Fruit fly (Drosophila melanogaster) whole organism, embryonic: Measurements from ENCODE around the gene CG10492.

Source experiments
- Bdp1 ChIP-seq: fragments of 200-800 bp; sonication (Bioruptor generic); optimal IDR thresholded peaks from 3 replicates; lab custom pipeline; 2016; ENCODE audit warnings: missing biosample characterization, missing genetic modification characterization
- Bteb2 ChIP-seq: fragments of 200-800 bp; sonication (Bioruptor generic); optimal IDR thresholded peaks from 2 replicates; lab custom pipeline; 2016; ENCODE audit warnings: missing biosample characterization, missing genetic modification characterization
- CG10274 ChIP-seq: fragments of 200-800 bp; sonication (Bioruptor generic); optimal IDR thresholded peaks from 3 replicates; lab custom pipeline; 2017; ENCODE audit warnings: missing biosample characterization, mild to moderate bottlenecking, missing genetic modification characterization
- CG10462 ChIP-seq: fragments of 200-800 bp; sonication (Bioruptor generic); optimal IDR thresholded peaks from 2 replicates; lab custom pipeline; 2016; ENCODE audit warnings: missing biosample characterization, missing genetic modification characterization
- CG13123 ChIP-seq: fragments of 200-800 bp; sonication (Bioruptor generic); optimal IDR thresholded peaks from 2 replicates; lab custom pipeline; 2016; ENCODE audit warnings: missing biosample characterization, missing genetic modification characterization
- CG17385 ChIP-seq: fragments of 200-800 bp; sonication (Bioruptor generic); optimal IDR thresholded peaks from 3 replicates; lab custom pipeline; 2018; ENCODE audit warnings: missing biosample characterization, mild to moderate bottlenecking, missing genetic modification characterization
- CG17912 ChIP-seq: fragments of 200-800 bp; sonication (Bioruptor generic); optimal IDR thresholded peaks from 2 replicates; lab custom pipeline; 2018; ENCODE audit warnings: missing biosample characterization, mild to moderate bottlenecking, missing genetic modification characterization
- CG18599 ChIP-seq: fragments of 200-800 bp; sonication (Bioruptor generic); optimal IDR thresholded peaks from 3 replicates; lab custom pipeline; 2017; ENCODE audit warnings: missing biosample characterization, missing genetic modification characterization, mild to moderate bottlenecking, moderate library complexity, missing genetic modification reagents
- CG2120 ChIP-seq: fragments of 200-800 bp; sonication (Bioruptor generic); optimal IDR thresholded peaks from 3 replicates; lab custom pipeline; 2016; ENCODE audit warnings: missing biosample characterization, missing genetic modification characterization
- CG2889 ChIP-seq: fragments of 200-800 bp; sonication (Bioruptor generic); IDR thresholded peaks from 3 replicates; pipeline ENCODE4 v1.3.6; 2022; ENCODE audit warnings: missing biosample characterization, missing genetic modification characterization
- CG31224 ChIP-seq: fragments of 200-800 bp; sonication (Bioruptor generic); IDR thresholded peaks from 2 replicates; pipeline ENCODE4 v1.3.6; 2022; ENCODE audit warnings: missing biosample characterization, missing genetic modification characterization
- CG32767 ChIP-seq: fragments of 200-800 bp; sonication (Bioruptor generic); IDR thresholded peaks from 2 replicates; pipeline ENCODE4 v1.3.6; 2022; ENCODE audit warnings: missing biosample characterization, missing genetic modification characterization
- CG32772 ChIP-seq: fragments of 200-800 bp; sonication (Bioruptor generic); IDR thresholded peaks from 2 replicates; pipeline ENCODE4 v1.3.6; 2022; ENCODE audit warnings: missing biosample characterization, missing genetic modification characterization
- CG33213 ChIP-seq: fragments of 200-800 bp; sonication (Bioruptor generic); optimal IDR thresholded peaks from 3 replicates; lab custom pipeline; 2016; ENCODE audit warnings: missing biosample characterization, missing genetic modification characterization
- CG4282 ChIP-seq: fragments of 200-800 bp; sonication (Bioruptor generic); optimal IDR thresholded peaks from 2 replicates; lab custom pipeline; 2016; ENCODE audit warnings: missing biosample characterization, missing genetic modification characterization
- CG4854 ChIP-seq: fragments of 200-800 bp; sonication (Bioruptor generic); optimal IDR thresholded peaks from 2 replicates; lab custom pipeline; 2016; ENCODE audit warnings: missing biosample characterization, missing genetic modification characterization, inconsistent platforms
- CG5180 ChIP-seq: fragments of 200-800 bp; sonication (Bioruptor generic); optimal IDR thresholded peaks from 3 replicates; lab custom pipeline; 2017; ENCODE audit warnings: missing biosample characterization, missing genetic modification characterization, mild to moderate bottlenecking, moderate library complexity, missing genetic modification reagents
- CG6689 ChIP-seq: fragments of 200-800 bp; sonication (Bioruptor generic); IDR thresholded peaks from 2 replicates; pipeline ENCODE4 v1.3.6; 2022; ENCODE audit warnings: missing biosample characterization, missing genetic modification characterization
- CG6765 ChIP-seq: fragments of 200-800 bp; sonication (Bioruptor generic); optimal IDR thresholded peaks from 3 replicates; lab custom pipeline; 2017; ENCODE audit warnings: missing biosample characterization, mild to moderate bottlenecking, missing genetic modification characterization
- CG8388 ChIP-seq: fragments of 200-800 bp; sonication (Bioruptor generic); optimal IDR thresholded peaks from 2 replicates; lab custom pipeline; 2019; ENCODE audit warnings: missing biosample characterization, mild to moderate bottlenecking, missing genetic modification characterization, moderate library complexity
- CG9932 ChIP-seq: fragments of 200-800 bp; sonication (Bioruptor generic); IDR thresholded peaks from 2 replicates; pipeline ENCODE4 v1.3.6; 2022; ENCODE audit warnings: missing biosample characterization, missing genetic modification characterization
- CHES-1-like ChIP-seq: fragments of 200-800 bp; sonication (Bioruptor generic); optimal IDR thresholded peaks from 2 replicates; lab custom pipeline; 2016; ENCODE audit warnings: missing biosample characterization, missing genetic modification characterization
- CkIIα-i1 ChIP-seq: fragments of 200-800 bp; sonication (Bioruptor generic); IDR thresholded peaks from 2 replicates; pipeline ENCODE4 v1.3.6; 2022; ENCODE audit warnings: missing biosample characterization, missing genetic modification characterization
- CoRest ChIP-seq: fragments of 200-800 bp; sonication (Bioruptor generic); optimal IDR thresholded peaks from 3 replicates; lab custom pipeline; 2018; ENCODE audit warnings: missing biosample characterization, mild to moderate bottlenecking, missing genetic modification characterization, moderate library complexity
- CrebB ChIP-seq: fragments of 200-800 bp; sonication (Bioruptor generic); optimal IDR thresholded peaks from 3 replicates; lab custom pipeline; 2018; ENCODE audit warnings: missing biosample characterization, mild to moderate bottlenecking, missing genetic modification characterization
- Drgx ChIP-seq: fragments of 200-800 bp; sonication (Bioruptor generic); IDR thresholded peaks from 2 replicates; pipeline ENCODE4 v1.3.6; 2022; ENCODE audit warnings: missing biosample characterization, missing genetic modification characterization
- HmgD ChIP-seq: fragments of 200-800 bp; sonication (Bioruptor generic); optimal IDR thresholded peaks from 3 replicates; lab custom pipeline; 2016; ENCODE audit warnings: missing biosample characterization, missing genetic modification characterization
- Jarid2 ChIP-seq: fragments of 200-800 bp; sonication (Bioruptor generic); optimal IDR thresholded peaks from 3 replicates; lab custom pipeline; 2017; ENCODE audit warnings: mild to moderate bottlenecking, missing biosample characterization, missing genetic modification reagents, missing genetic modification characterization
- NC2β ChIP-seq: fragments of 200-800 bp; sonication (Bioruptor generic); optimal IDR thresholded peaks from 2 replicates; lab custom pipeline; 2016; ENCODE audit warnings: missing biosample characterization, missing genetic modification characterization
- Nf-YB ChIP-seq: fragments of 200-800 bp; sonication (Bioruptor generic); optimal IDR thresholded peaks from 3 replicates; lab custom pipeline; 2019; ENCODE audit warnings: missing biosample characterization, mild to moderate bottlenecking, missing genetic modification characterization, moderate library complexity
- Sin3A ChIP-seq: fragments of >200 bp; optimal IDR thresholded peaks from 2 replicates; lab custom pipeline; 2018
- ara ChIP-seq: fragments of 200-800 bp; sonication (Bioruptor generic); IDR thresholded peaks from 2 replicates; pipeline ENCODE4 v1.3.6; 2022; ENCODE audit warnings: missing biosample characterization, missing genetic modification characterization
- cato ChIP-seq: fragments of 200-800 bp; sonication (Bioruptor generic); optimal IDR thresholded peaks from 2 replicates; lab custom pipeline; 2016; ENCODE audit warnings: missing biosample characterization, missing genetic modification characterization, borderline replicate concordance
- cwo ChIP-seq: fragments of 200-800 bp; sonication (Bioruptor generic); optimal IDR thresholded peaks from 3 replicates; lab custom pipeline; 2017; ENCODE audit warnings: missing biosample characterization, missing genetic modification characterization, mild to moderate bottlenecking, moderate library complexity, missing genetic modification reagents
- da ChIP-seq: fragments of 200-800 bp; sonication (Bioruptor generic); optimal IDR thresholded peaks from 2 replicates; lab custom pipeline; 2016; ENCODE audit warnings: missing biosample characterization, missing genetic modification characterization
- gce ChIP-seq: fragments of 200-800 bp; sonication (Bioruptor generic); IDR thresholded peaks from 3 replicates; pipeline ENCODE4 v1.3.6; 2022; ENCODE audit warnings: missing biosample characterization, missing genetic modification characterization
- gcm ChIP-seq: fragments of 200-800 bp; sonication (Bioruptor generic); optimal IDR thresholded peaks from 2 replicates; lab custom pipeline; 2019; ENCODE audit warnings: missing biosample characterization, mild to moderate bottlenecking, missing genetic modification characterization, moderate library complexity
- her ChIP-seq: fragments of 200-800 bp; sonication (Bioruptor generic); optimal IDR thresholded peaks from 2 replicates; lab custom pipeline; 2016; ENCODE audit warnings: missing biosample characterization, missing genetic modification characterization
- klu ChIP-seq: fragments of 200-800 bp; sonication (Bioruptor generic); IDR thresholded peaks from 2 replicates; pipeline ENCODE4 v1.3.6; 2022; ENCODE audit warnings: missing biosample characterization, missing genetic modification characterization
- maf-S ChIP-seq: fragments of 200-800 bp; sonication (Bioruptor generic); optimal IDR thresholded peaks from 2 replicates; lab custom pipeline; 2016; ENCODE audit warnings: missing biosample characterization, missing genetic modification characterization
- otp ChIP-seq: fragments of 200-800 bp; sonication (Bioruptor generic); IDR thresholded peaks from 3 replicates; pipeline ENCODE4, ENCODE4 v1.3.6; 2022; ENCODE audit warnings: missing biosample characterization, missing genetic modification characterization
- psq ChIP-seq: fragments of 200-800 bp; sonication (Bioruptor generic); optimal IDR thresholded peaks from 2 replicates; lab custom pipeline; 2017; ENCODE audit warnings: missing biosample characterization, missing genetic modification characterization
- sc ChIP-seq, 3 experiments: fragments of >200 bp in 2 of 3; fragments of 200-800 bp in 1 of 3; sonication (Bioruptor generic) in 1 of 3; optimal IDR thresholded peaks; 2 replicates in 2 of 3; 3 replicates in 1 of 3; lab custom pipeline; 2017; ENCODE audit warnings: mild to moderate bottlenecking in 1 of 3, missing biosample characterization in 1 of 3, missing genetic modification characterization in 1 of 3, missing genetic modification reagents in 1 of 3
- slbo ChIP-seq: fragments of 200-800 bp; sonication (Bioruptor generic); IDR thresholded peaks from 2 replicates; pipeline ENCODE4 v1.3.6; 2022; ENCODE audit warnings: missing biosample characterization, missing genetic modification characterization
- sr ChIP-seq: fragments of 200-800 bp; sonication (Bioruptor generic); IDR thresholded peaks from 3 replicates; pipeline ENCODE4 v1.3.6; 2022; ENCODE audit warnings: missing biosample characterization, missing genetic modification characterization
- tup ChIP-seq: fragments of 200-800 bp; sonication (Bioruptor generic); optimal IDR thresholded peaks from 2 replicates; lab custom pipeline; 2016; ENCODE audit warnings: missing biosample characterization, mild to moderate bottlenecking, missing genetic modification characterization, moderate library complexity
- wor ChIP-seq: fragments of 200-800 bp; sonication (Bioruptor generic); IDR thresholded peaks from 2 replicates; pipeline ENCODE4 v1.3.6; 2022; ENCODE audit warnings: missing biosample characterization, missing genetic modification characterization
- zf30C ChIP-seq: fragments of 200-800 bp; sonication (Bioruptor generic); optimal IDR thresholded peaks from 3 replicates; lab custom pipeline; 2018; ENCODE audit warnings: missing biosample characterization, mild to moderate bottlenecking, missing genetic modification characterization
- zfh1 ChIP-seq: fragments of 200-800 bp; sonication (Bioruptor generic); IDR thresholded peaks from 3 replicates; pipeline ENCODE4 v1.3.6; 2022; ENCODE audit warnings: missing biosample characterization, missing genetic modification characterization

Gene CG10492

dm6 chr2L:19021278-19022220 is 32.3 kb upstream of the CG10492 start (continued):
- TF ChIP-seq psq (GFP tag; lab: Kevin White, UChicago) (no peak), CG18599 (GFP tag; lab: Kevin White, UChicago) (peak; percentile 91), sc (optimal IDR thresholded peaks at IDR 0.05; lab: Kevin White, UChicago) (no peak), sc (GFP tag; optimal IDR thresholded peaks at IDR 0.05; lab: Kevin White, UChicago) (peak; percentile 80), CG8388 (peak; percentile 77), Sin3A (lab: Kevin White, UChicago) (no peak), HmgD (GFP tag; lab: Kevin White, UChicago) (no peak), CG6689 (GFP tag; lab: Robert Waterston, UW) (peak; percentile 71), Nf-YB (GFP tag; lab: Kevin White, UChicago) (peak; percentile 58), klu (GFP tag; lab: Robert Waterston, UW) (peak; percentile 66; the same call in 1 of the 2 replicates), Bdp1 (GFP tag; lab: Kevin White, UChicago) (peak; percentile 35), gcm (peak; percentile 72), slbo (GFP tag; lab: Robert Waterston, UW) (peak; percentile 72), CG31224 (no peak), Jarid2 (peak; percentile 41), CG2120 (peak; percentile 76), zfh1 (peak; percentile 88), gce (GFP tag; lab: Robert Waterston, UW) (peak; percentile 59; the same call in 1 of the 3 replicates), wor (GFP tag; lab: Robert Waterston, UW) (peak; percentile 69), zf30C (GFP tag; lab: Kevin White, UChicago) (no peak), CG2889 (peak; percentile 38; the same call in 1 of the 3 replicates), ara (GFP tag; lab: Robert Waterston, UW) (peak; percentile 49; the same call in 1 of the 2 replicates), CG5180 (peak; percentile 58), CG6765 (GFP tag; lab: Kevin White, UChicago) (peak; percentile 23), Drgx (GFP tag; lab: Robert Waterston, UW) (no peak), CG10462 (GFP tag; lab: Kevin White, UChicago) (peak; percentile 20), CkIIα-i1 (GFP tag; lab: Robert Waterston, UW) (no peak), CG4854 (peak; percentile 17), CG17385 (peak; percentile 83), sr (GFP tag; lab: Robert Waterston, UW) (no peak), da (GFP tag; lab: Kevin White, UChicago) (no peak), CG32767 (GFP tag; lab: Robert Waterston, UW) (peak; percentile 74; the same call in 1 of the 2 replicates), CG32772 (GFP tag; lab: Robert Waterston, UW) (no peak), CG4282 (GFP tag; lab: Kevin White, UChicago) (no peak), Bteb2 (GFP tag; lab: Kevin White, UChicago) (peak; percentile 1), CG17912 (no peak), tup (GFP tag; lab: Kevin White, UChicago) (no peak), cato (GFP tag; lab: Kevin White, UChicago) (peak; percentile 40), CoRest (tag; lab: Kevin White, UChicago) (peak; percentile 89), CG10274 (GFP tag; lab: Kevin White, UChicago) (peak; percentile 11), cwo (peak; percentile 82), CG13123 (GFP tag; lab: Kevin White, UChicago) (peak; percentile 13), CHES-1-like (peak; percentile 35), NC2β (GFP tag; lab: Kevin White, UChicago) (no peak), otp (GFP tag; lab: Robert Waterston, UW) (0 out of 3 replicates have a peak, but pooled peaks have one; percentile 24), CG33213 (no peak), her (GFP tag; lab: Kevin White, UChicago) (no peak), CrebB (tag; lab: Kevin White, UChicago) (peak; percentile 65), CG9932 (peak; percentile 62), maf-S (GFP tag; lab: Kevin White, UChicago) (no peak)
